Worm (Caenorhabditis elegans) whole organism, midembryonic: Measurements from ENCODE around the gene lgc-41.

Experiments used
- T22C8.4 ChIP-seq: fragments of 200-800 bp; sonication (Bioruptor generic); IDR thresholded peaks from 2 replicates; pipeline ENCODE4 v1.3.6; 2022; ENCODE audit warnings: missing genetic modification characterization, missing compliant biosample characterization
- flt-1 ChIP-seq: fragments of 200-800 bp; sonication (Bioruptor generic); IDR thresholded peaks from 2 replicates; pipeline ENCODE4 v1.3.6; 2022; ENCODE audit warnings: missing genetic modification characterization, missing compliant biosample characterization
- klf-2 ChIP-seq: fragments of 200-800 bp; sonication (Bioruptor generic); conservative IDR thresholded peaks from 2 replicates; pipeline ENCODE4 v1.3.6; 2022; ENCODE audit warnings: missing genetic modification reagents, missing genetic modification characterization, missing compliant biosample characterization
- ref-1 ChIP-seq: fragments of 200-800 bp; sonication (Bioruptor generic); conservative IDR thresholded peaks from 2 replicates; pipeline ENCODE4 v1.3.6; 2022; ENCODE audit warnings: missing genetic modification reagents, missing genetic modification characterization, missing compliant biosample characterization
- tab-1 ChIP-seq: fragments of 200-800 bp; sonication (Bioruptor generic); IDR thresholded peaks from 2 replicates; pipeline ENCODE4 v1.3.6; 2022; ENCODE audit warnings: missing genetic modification characterization, missing compliant biosample characterization
- ztf-23 ChIP-seq: fragments of 200-800 bp; sonication (Bioruptor generic); IDR thresholded peaks from 2 replicates; pipeline ENCODE4 v1.3.6; 2022; ENCODE audit warnings: missing genetic modification reagents, missing genetic modification characterization, missing compliant biosample characterization
- ztf-29 ChIP-seq: fragments of 200-800 bp; sonication (Bioruptor generic); IDR thresholded peaks from 2 replicates; pipeline ENCODE4 v1.3.6; 2022; ENCODE audit warnings: missing genetic modification reagents, missing genetic modification characterization, missing compliant biosample characterization

- TF ChIP-seq klf-2 (no peak), ztf-29 (GFP tag; lab: Robert Waterston, UW) (no peak), flt-1 (GFP tag; lab: Robert Waterston, UW) (no peak), ztf-23 (no peak), ref-1 (GFP tag; lab: Robert Waterston, UW) (no peak), T22C8.4 (GFP tag; lab: Robert Waterston, UW) (no peak), tab-1 (GFP tag; lab: Robert Waterston, UW) (no peak)
Measured at ce11 chrX:10437421-10437820, 16.6 kb upstream of the lgc-41 start.
